Worm (Caenorhabditis elegans) whole organism, L1 larva: Measurements from ENCODE around the gene let-418.

ENCODE experiments used
- C34B4.2 ChIP-seq: sonication (generic microtip); optimal IDR thresholded peaks from 2 replicates; lab custom pipeline; 2017; ENCODE audit warnings: mild to moderate bottlenecking, missing genetic modification characterization, missing compliant biosample characterization
- F16B12.6 ChIP-seq: fragments of 150-350 bp; optimal IDR thresholded peaks from 2 replicates; lab custom pipeline; 2014; ENCODE audit warnings: missing biosample characterization, missing genetic modification characterization
- ama-1 ChIP-seq: fragments of 150-350 bp; optimal IDR thresholded peaks from 2 replicates; lab custom pipeline; 2014
- ceh-82 ChIP-seq, 3 experiments: fragments of 150-350 bp in 1 of 3; sonication (generic microtip) in 2 of 3; optimal IDR thresholded peaks; 2 replicates each; lab custom pipeline; 2014 to 2017; ENCODE audit warnings: missing biosample characterization in 3 of 3, missing genetic modification characterization in 3 of 3
- ceh-88 ChIP-seq: fragments of 200-800 bp; sonication (Bioruptor generic); IDR thresholded peaks from 2 replicates; pipeline ENCODE4 v1.3.6; 2022; ENCODE audit warnings: missing genetic modification characterization, missing compliant biosample characterization
- ceh-90 ChIP-seq: sonication (generic microtip); optimal IDR thresholded peaks from 2 replicates; lab custom pipeline; 2016; ENCODE audit warnings: missing genetic modification characterization, missing compliant biosample characterization
- dpl-1 ChIP-seq, 3 experiments: fragments of 150-350 bp in 2 of 3; sonication (generic microtip) in 1 of 3; optimal IDR thresholded peaks; 2 replicates each; lab custom pipeline; 2014 to 2017; ENCODE audit warnings: missing biosample characterization in 3 of 3, missing genetic modification characterization in 3 of 3, missing genetic modification reagents in 3 of 3
- efl-1 ChIP-seq, 4 experiments: fragments of 150-350 bp; optimal IDR thresholded peaks in 3 of 4; peaks in 1 of 4; 1 replicate in 1 of 4; 2 replicates in 3 of 4; lab custom pipeline; 2014; ENCODE audit warnings: missing biosample characterization in 2 of 4, missing genetic modification characterization in 2 of 4, missing genetic modification reagents in 2 of 4
- egl-13 ChIP-seq: sonication (generic microtip); optimal IDR thresholded peaks from 2 replicates; lab custom pipeline; 2016; ENCODE audit warnings: missing genotype, missing genetic modification reagents, missing genetic modification characterization, missing compliant biosample characterization
- egl-27 ChIP-seq, 2 experiments: fragments of 150-350 bp in 1 of 2; sonication (generic microtip); optimal IDR thresholded peaks; 3 replicates each; lab custom pipeline; 2017 to 2018; ENCODE audit warnings: missing biosample characterization in 2 of 2, missing genetic modification characterization in 2 of 2, missing genetic modification reagents in 2 of 2
- ets-5 ChIP-seq: fragments of 200-800 bp; sonication (Bioruptor generic); IDR thresholded peaks from 2 replicates; pipeline ENCODE4 v1.3.6; 2022; ENCODE audit warnings: missing genetic modification characterization, missing compliant biosample characterization
- fkh-8 ChIP-seq: sonication (generic microtip); optimal IDR thresholded peaks from 2 replicates; lab custom pipeline; 2016; ENCODE audit warnings: mild to moderate bottlenecking, missing genetic modification characterization, missing compliant biosample characterization
- grh-1 ChIP-seq: fragments of 200-800 bp; sonication (Bioruptor generic); IDR thresholded peaks from 2 replicates; pipeline ENCODE4 v1.3.6; 2022; ENCODE audit warnings: missing genetic modification reagents, missing genetic modification characterization, missing compliant biosample characterization
- hlh-17 ChIP-seq: fragments of 200-800 bp; sonication (Bioruptor generic); optimal IDR thresholded peaks from 2 replicates; lab custom pipeline; 2018; ENCODE audit warnings: missing genetic modification characterization, mild to moderate bottlenecking, missing compliant biosample characterization, moderate library complexity, borderline replicate concordance
- hpl-2 ChIP-seq: fragments of 150-350 bp; optimal IDR thresholded peaks from 2 replicates; lab custom pipeline; 2014; ENCODE audit warnings: missing biosample characterization, missing genetic modification reagents, missing genetic modification characterization
- irx-1 ChIP-seq: sonication (generic microtip); optimal IDR thresholded peaks from 2 replicates; lab custom pipeline; 2016; ENCODE audit warnings: missing genetic modification characterization, missing compliant biosample characterization
- isw-1 ChIP-seq: fragments of 200-800 bp; sonication (Bioruptor generic); IDR thresholded peaks from 2 replicates; pipeline ENCODE4 v1.3.6; 2022; ENCODE audit warnings: missing genetic modification characterization, missing compliant biosample characterization
- jun-1 ChIP-seq: fragments of 150-350 bp; optimal IDR thresholded peaks from 2 replicates; lab custom pipeline; 2014; ENCODE audit warnings: missing biosample characterization, missing genetic modification reagents, missing genetic modification characterization
- lin-13 ChIP-seq: fragments of 150-350 bp; optimal IDR thresholded peaks from 2 replicates; lab custom pipeline; 2014; ENCODE audit warnings: missing biosample characterization, missing genetic modification reagents, missing genetic modification characterization
- lin-14 ChIP-seq: fragments of 200-800 bp; sonication (Bioruptor generic); optimal IDR thresholded peaks from 2 replicates; lab custom pipeline; 2018; ENCODE audit warnings: mild to moderate bottlenecking, missing genetic modification characterization, moderate library complexity, missing compliant biosample characterization
- lin-15B ChIP-seq: fragments of 150-350 bp; sonication (generic microtip); optimal IDR thresholded peaks from 3 replicates; lab custom pipeline; 2014; ENCODE audit warnings: missing biosample characterization, missing genetic modification characterization
- lin-35 ChIP-seq, 2 experiments: fragments of 150-350 bp; optimal IDR thresholded peaks; 2 replicates each; lab custom pipeline; 2014; ENCODE audit warnings: missing biosample characterization in 2 of 2, missing genetic modification characterization in 2 of 2, missing genetic modification reagents in 2 of 2
- lin-39 ChIP-seq: fragments of 150-350 bp; optimal IDR thresholded peaks from 2 replicates; lab custom pipeline; 2014; ENCODE audit warnings: missing biosample characterization, missing genetic modification reagents, missing genetic modification characterization
- lir-3 ChIP-seq: sonication (generic microtip); optimal IDR thresholded peaks from 2 replicates; lab custom pipeline; 2016; ENCODE audit warnings: mild to moderate bottlenecking, missing genetic modification characterization, moderate library complexity, missing compliant biosample characterization; ENCODE audit not compliant: poor library complexity
- lsy-2 ChIP-seq, 2 experiments: fragments of 150-350 bp; optimal IDR thresholded peaks; 2 replicates each; lab custom pipeline; 2014; ENCODE audit warnings: missing biosample characterization in 2 of 2, missing genetic modification characterization in 2 of 2
- mab-9 ChIP-seq: fragments of 200-800 bp; sonication (Bioruptor generic); IDR thresholded peaks from 2 replicates; pipeline ENCODE4 v1.3.6; 2022; ENCODE audit warnings: missing genetic modification reagents, missing genetic modification characterization, missing compliant biosample characterization
- nhr-19 ChIP-seq: fragments of 200-800 bp; sonication (Bioruptor generic); conservative IDR thresholded peaks from 2 replicates; pipeline ENCODE4 v1.3.6; 2022; ENCODE audit warnings: missing genetic modification characterization, missing compliant biosample characterization
- nhr-28 ChIP-seq: fragments of 150-350 bp; optimal IDR thresholded peaks from 2 replicates; lab custom pipeline; 2014; ENCODE audit warnings: missing biosample characterization, missing genetic modification characterization
- nhr-47 ChIP-seq: sonication (generic microtip); optimal IDR thresholded peaks from 2 replicates; lab custom pipeline; 2016; ENCODE audit warnings: mild to moderate bottlenecking, missing genetic modification characterization, moderate library complexity, missing compliant biosample characterization
- nhr-71 ChIP-seq: sonication (generic microtip); optimal IDR thresholded peaks from 2 replicates; lab custom pipeline; 2016; ENCODE audit warnings: mild to moderate bottlenecking, missing genetic modification characterization, moderate library complexity, missing compliant biosample characterization
- nhr-84 ChIP-seq: sonication (generic microtip); optimal IDR thresholded peaks from 2 replicates; lab custom pipeline; 2017; ENCODE audit warnings: missing biosample characterization, missing genetic modification characterization
- nhr-85 ChIP-seq: sonication (generic microtip); peaks from one replicate; lab custom pipeline; 2016; ENCODE audit warnings: missing genetic modification characterization, inconsistent platforms, missing compliant biosample characterization
- nhr-90 ChIP-seq: sonication (generic microtip); optimal IDR thresholded peaks from 2 replicates; lab custom pipeline; 2016; ENCODE audit warnings: mild to moderate bottlenecking, missing genetic modification characterization, missing compliant biosample characterization; ENCODE audit not compliant: poor library complexity
- pag-3 ChIP-seq: sonication (generic microtip); optimal IDR thresholded peaks from 2 replicates; lab custom pipeline; 2017; ENCODE audit warnings: missing genetic modification characterization, mild to moderate bottlenecking, missing compliant biosample characterization, antibody characterized with exemption, borderline replicate concordance; ENCODE audit not compliant: insufficient read depth
- pqm-1 ChIP-seq: sonication (generic microtip); optimal IDR thresholded peaks from 3 replicates; lab custom pipeline; 2017; ENCODE audit warnings: missing biosample characterization, missing genetic modification characterization
- rnt-1 ChIP-seq: sonication (generic microtip); optimal IDR thresholded peaks from 2 replicates; lab custom pipeline; 2016; ENCODE audit warnings: mild to moderate bottlenecking, missing genetic modification characterization, moderate library complexity, missing compliant biosample characterization
- skn-1 ChIP-seq: fragments of 150-350 bp; optimal IDR thresholded peaks from 2 replicates; lab custom pipeline; 2014; ENCODE audit warnings: missing biosample characterization, missing genetic modification characterization
- snpc-4 ChIP-seq: fragments of 150-350 bp; optimal IDR thresholded peaks from 2 replicates; lab custom pipeline; 2014; ENCODE audit warnings: missing biosample characterization, missing genetic modification characterization
- snu-23 ChIP-seq: sonication (generic microtip); optimal IDR thresholded peaks from 2 replicates; lab custom pipeline; 2016; ENCODE audit warnings: missing genetic modification characterization, missing compliant biosample characterization
- sox-4 ChIP-seq: sonication (generic microtip); optimal IDR thresholded peaks from 2 replicates; lab custom pipeline; 2016; ENCODE audit warnings: missing genetic modification characterization, missing compliant biosample characterization
- tbx-2 ChIP-seq: sonication (generic microtip); optimal IDR thresholded peaks from 2 replicates; lab custom pipeline; 2016; ENCODE audit warnings: missing genetic modification characterization, missing compliant biosample characterization
- unc-130 ChIP-seq: fragments of 150-350 bp; optimal IDR thresholded peaks from 2 replicates; lab custom pipeline; 2017; ENCODE audit warnings: missing biosample characterization, missing genetic modification characterization, inconsistent platforms
- unc-62 ChIP-seq: fragments of 150-350 bp; optimal IDR thresholded peaks from 2 replicates; lab custom pipeline; 2014; ENCODE audit warnings: missing biosample characterization, missing genetic modification reagents, missing genetic modification characterization
- unc-98 ChIP-seq: fragments of 200-800 bp; sonication (Bioruptor generic); IDR thresholded peaks from 2 replicates; pipeline ENCODE4 v1.3.6; 2022; ENCODE audit warnings: missing genetic modification characterization, missing compliant biosample characterization
- vab-15 ChIP-seq: sonication (generic microtip); optimal IDR thresholded peaks from 2 replicates; lab custom pipeline; 2017; ENCODE audit warnings: missing genotype, mild to moderate bottlenecking, missing genetic modification characterization, missing compliant biosample characterization
- zag-1 ChIP-seq: fragments of 150-350 bp; optimal IDR thresholded peaks from 2 replicates; lab custom pipeline; 2014; ENCODE audit warnings: missing biosample characterization, missing genetic modification characterization
- ztf-11 ChIP-seq, 2 experiments: sonication (generic microtip); optimal IDR thresholded peaks; 2 replicates each; lab custom pipeline; 2016 to 2017; ENCODE audit warnings: missing genetic modification characterization in 2 of 2, missing biosample characterization in 1 of 2, missing compliant biosample characterization in 1 of 2
- ztf-4 ChIP-seq: fragments of 150-350 bp; optimal IDR thresholded peaks from 2 replicates; lab custom pipeline; 2014; ENCODE audit warnings: missing biosample characterization, missing genetic modification characterization

let-418 gene

DNA sequence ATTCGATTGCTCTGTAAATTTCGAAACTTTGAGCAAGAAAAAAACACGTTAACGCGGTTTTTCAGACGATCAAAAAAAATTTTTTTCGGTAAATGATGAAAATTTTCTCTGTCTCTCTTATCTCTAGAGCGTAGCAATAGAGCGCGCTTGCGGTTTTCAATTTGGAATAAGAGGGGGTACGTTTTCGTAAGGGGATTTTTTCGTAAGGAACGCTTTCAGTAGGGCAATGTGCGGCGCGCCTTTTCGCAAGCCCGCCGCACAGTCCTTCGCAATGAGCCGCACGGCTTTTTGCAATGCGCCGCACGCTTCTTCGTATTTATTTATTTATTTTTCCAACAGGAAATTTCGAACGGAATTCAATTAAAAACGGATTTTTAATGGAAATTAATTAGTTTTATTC, 49.7 kb upstream of the let-418 start, which contains the start of gene F44E7.4 (continued):
- TF ChIP-seq nhr-90 (tag; lab: Kevin White, UChicago) (peak; percentile 13), lsy-2 (tag; optimal IDR thresholded peaks at IDR 0.05; lab: Kevin White, UChicago) (peak; percentile 37 to 73), unc-98 (GFP tag; lab: Robert Waterston, UW) (0 out of 2 replicates have a peak, but pooled peaks have one; percentile 25), ceh-88 (GFP tag; lab: Robert Waterston, UW) (peak; percentile 87)

- TF ChIP-seq nhr-19 (GFP tag; lab: Robert Waterston, UW) (peak; percentile 70), isw-1 (GFP tag; lab: Robert Waterston, UW) (peak; percentile 25; the same call in 1 of the 2 replicates), grh-1 (peak; percentile 57), nhr-85 (tag; lab: Kevin White, UChicago) (peak; percentile 25)
Measured at ce11 chrV:5778216-5778615, 48.4 kb upstream of the let-418 start.

DNA sequence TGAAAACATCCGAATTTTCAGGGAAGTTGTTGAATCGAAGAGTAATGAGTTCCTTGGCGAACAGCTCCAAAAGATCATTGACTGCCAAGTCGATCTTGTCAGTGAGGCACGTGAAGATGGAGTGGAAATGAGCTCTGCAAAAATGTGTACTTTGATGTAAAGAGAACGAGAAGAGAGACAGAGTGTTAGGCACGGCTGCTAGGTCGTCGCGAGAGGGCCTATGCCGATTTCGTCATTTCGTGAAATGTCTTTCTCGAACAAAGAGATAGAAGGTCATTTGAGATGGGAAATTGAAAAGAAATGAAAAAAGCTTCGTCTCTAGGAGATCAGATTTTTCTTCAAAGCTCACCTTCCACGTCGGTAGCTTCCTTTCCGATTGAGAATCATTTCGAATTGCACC, 46.6 kb upstream of the let-418 start:
- no peak for TF ChIP-seq fkh-8 (tag; lab: Kevin White, UChicago)
- TF ChIP-seq snu-23 (GFP tag; lab: Kevin White, UChicago), result peak; percentile 32
- no peak for TF ChIP-seq ztf-11 (tag; optimal IDR thresholded peaks at IDR 0.05; lab: Kevin White, UChicago)
- peak in 1 of 2 experiments; percentile 39 for TF ChIP-seq lsy-2 (tag; optimal IDR thresholded peaks at IDR 0.05; lab: Kevin White, UChicago)
- no peak for TF ChIP-seq lin-13 (GFP tag; lab: Kevin White, UChicago)
- TF ChIP-seq pag-3 (tag; lab: Kevin White, UChicago), result no peak
- TF ChIP-seq ets-5, result no peak
- no peak for TF ChIP-seq nhr-28 (tag; lab: Kevin White, UChicago)
- TF ChIP-seq lin-15B (tag; lab: Kevin White, UChicago), result no peak
- TF ChIP-seq hlh-17, result no peak
- no peak for TF ChIP-seq egl-13 (tag; lab: Kevin White, UChicago)
- TF ChIP-seq efl-1 (optimal IDR thresholded peaks at IDR 0.05; lab: Kevin White, UChicago), result peak; percentile 8 to 36
- peak in 1 of 2 experiments; percentile 2 for TF ChIP-seq efl-1 (GFP tag; optimal IDR thresholded peaks at IDR 0.05 in 1 of 2; lab: Kevin White, UChicago)
- TF ChIP-seq jun-1 (tag; lab: Kevin White, UChicago), result no peak
- TF ChIP-seq unc-62 (GFP tag; lab: Kevin White, UChicago), result no peak
- peak; percentile 77 for TF ChIP-seq lin-14 (GFP tag; lab: Kevin White, UChicago)
- no peak for TF ChIP-seq lir-3 (tag; lab: Kevin White, UChicago)
- no peak for TF ChIP-seq mab-9 (GFP tag; lab: Robert Waterston, UW)
- 0 out of 2 replicates have a peak, but pooled peaks have one; percentile 22 for TF ChIP-seq unc-98 (GFP tag; lab: Robert Waterston, UW)
- TF ChIP-seq unc-130 (tag; lab: Kevin White, UChicago), result peak; percentile 48
- no peak for TF ChIP-seq pqm-1 (tag; lab: Kevin White, UChicago)
- TF ChIP-seq ama-1 (lab: Kevin White, UChicago), result no peak
- TF ChIP-seq dpl-1 (GFP tag; optimal IDR thresholded peaks at IDR 0.05; lab: Kevin White, UChicago), result no peak
- TF ChIP-seq rnt-1 (tag; lab: Kevin White, UChicago), result peak; percentile 68
- peak; percentile 45 for TF ChIP-seq skn-1 (tag; lab: Kevin White, UChicago)
- no peak for TF ChIP-seq egl-27 (tag; optimal IDR thresholded peaks at IDR 0.05; lab: Kevin White, UChicago)
- TF ChIP-seq ceh-82 (tag; optimal IDR thresholded peaks at IDR 0.05; lab: Kevin White, UChicago), result peak in 2 of 3 experiments; percentile 19 to 45
- TF ChIP-seq F16B12.6 (tag; lab: Kevin White, UChicago), result no peak
- TF ChIP-seq nhr-71, result peak; percentile 54
- no peak for TF ChIP-seq sox-4
- TF ChIP-seq nhr-84 (tag; lab: Kevin White, UChicago), result no peak
- no peak for TF ChIP-seq irx-1 (tag; lab: Kevin White, UChicago)
- no peak for TF ChIP-seq snpc-4 (tag; lab: Kevin White, UChicago)
- no peak for TF ChIP-seq hpl-2 (GFP tag; lab: Kevin White, UChicago)
- no peak for TF ChIP-seq lin-39
- no peak for TF ChIP-seq tbx-2 (tag; lab: Kevin White, UChicago)
- TF ChIP-seq ceh-90 (tag; lab: Kevin White, UChicago), result no peak
- no peak for TF ChIP-seq C34B4.2
- no peak for TF ChIP-seq vab-15 (tag; lab: Kevin White, UChicago)
- no peak for TF ChIP-seq nhr-47
- peak in 1 of 2 experiments; percentile 13 for TF ChIP-seq lin-35 (GFP tag; optimal IDR thresholded peaks at IDR 0.05; lab: Kevin White, UChicago)
- no peak for TF ChIP-seq zag-1 (tag; lab: Kevin White, UChicago)
- TF ChIP-seq nhr-19 (GFP tag; lab: Robert Waterston, UW), result peak; percentile 63
- TF ChIP-seq ztf-4 (tag; lab: Kevin White, UChicago), result no peak
